Fruit fly (Drosophila melanogaster) whole organism, pupa: Measurements from ENCODE around the gene hll.

Source experiments
- CG10348 ChIP-seq: fragments of 200-800 bp; sonication (Bioruptor generic); IDR thresholded peaks from 2 replicates; pipeline ENCODE4 v1.3.6; 2022; ENCODE audit warnings: missing biosample characterization, missing genetic modification characterization
- CG12605 ChIP-seq: fragments of 200-800 bp; sonication (Bioruptor generic); IDR thresholded peaks from 2 replicates; pipeline ENCODE4 v1.3.6; 2022; ENCODE audit warnings: missing biosample characterization, missing genetic modification characterization
- CG13204 ChIP-seq: fragments of 200-800 bp; sonication (Bioruptor generic); optimal IDR thresholded peaks from 2 replicates; lab custom pipeline; 2018; ENCODE audit warnings: missing biosample characterization, mild to moderate bottlenecking, missing genetic modification characterization, moderate library complexity
- CG14655 ChIP-seq: fragments of 200-800 bp; sonication (Bioruptor generic); optimal IDR thresholded peaks from 3 replicates; lab custom pipeline; 2017; ENCODE audit warnings: mild to moderate bottlenecking, missing biosample characterization, missing genetic modification reagents, missing genetic modification characterization
- CG15710 ChIP-seq: fragments of 200-800 bp; sonication (Bioruptor generic); optimal IDR thresholded peaks from 2 replicates; lab custom pipeline; 2018; ENCODE audit warnings: missing biosample characterization, mild to moderate bottlenecking, missing genetic modification characterization, moderate library complexity
- CG17806 ChIP-seq: fragments of 200-800 bp; sonication (Bioruptor generic); optimal IDR thresholded peaks from 2 replicates; lab custom pipeline; 2018; ENCODE audit warnings: missing biosample characterization, mild to moderate bottlenecking, missing genetic modification characterization, moderate library complexity
- CG32121 ChIP-seq: fragments of 200-800 bp; sonication (Bioruptor generic); IDR thresholded peaks from 2 replicates; pipeline ENCODE4 v1.3.6; 2022; ENCODE audit warnings: missing biosample characterization, missing genetic modification characterization
- CG34367 ChIP-seq: fragments of 200-800 bp; sonication (Bioruptor generic); optimal IDR thresholded peaks from 2 replicates; lab custom pipeline; 2018; ENCODE audit warnings: missing biosample characterization, mild to moderate bottlenecking, missing genetic modification characterization
- CG4496 ChIP-seq: fragments of 200-800 bp; sonication (Bioruptor generic); IDR thresholded peaks from 3 replicates; pipeline ENCODE4 v1.3.6; 2022; ENCODE audit warnings: missing biosample characterization, missing genetic modification characterization
- CG8159 ChIP-seq: fragments of 200-800 bp; sonication (Bioruptor generic); optimal IDR thresholded peaks from 3 replicates; lab custom pipeline; 2018; ENCODE audit warnings: missing biosample characterization, mild to moderate bottlenecking, missing genetic modification characterization, moderate library complexity
- CG8301 ChIP-seq: fragments of 200-800 bp; sonication (Bioruptor generic); optimal IDR thresholded peaks from 2 replicates; lab custom pipeline; 2018; ENCODE audit warnings: missing biosample characterization, mild to moderate bottlenecking, missing genetic modification characterization
- CG9948 ChIP-seq: fragments of 200-800 bp; sonication (Bioruptor generic); optimal IDR thresholded peaks from 2 replicates; lab custom pipeline; 2018; ENCODE audit warnings: missing biosample characterization, mild to moderate bottlenecking, missing genetic modification characterization, moderate library complexity
- D1 ChIP-seq: fragments of 200-800 bp; sonication (Bioruptor generic); optimal IDR thresholded peaks from 2 replicates; lab custom pipeline; 2018; ENCODE audit warnings: missing biosample characterization, mild to moderate bottlenecking, missing genetic modification characterization, moderate library complexity
- EcR ChIP-seq: fragments of 200-800 bp; sonication (Bioruptor generic); optimal IDR thresholded peaks from 3 replicates; lab custom pipeline; 2019; ENCODE audit warnings: missing biosample characterization, missing genetic modification characterization, mild to moderate bottlenecking, moderate library complexity, missing genetic modification reagents
- Ets98B ChIP-seq: fragments of 200-800 bp; sonication (Bioruptor generic); IDR thresholded peaks from 2 replicates; pipeline ENCODE4 v1.3.6; 2022; ENCODE audit warnings: missing biosample characterization, missing genetic modification characterization
- Pif1A ChIP-seq: fragments of 200-800 bp; sonication (Bioruptor generic); optimal IDR thresholded peaks from 3 replicates; lab custom pipeline; 2016; ENCODE audit warnings: missing biosample characterization, missing genetic modification characterization
- Pif1B ChIP-seq: fragments of 200-800 bp; sonication (Bioruptor generic); optimal IDR thresholded peaks from 3 replicates; lab custom pipeline; 2016; ENCODE audit warnings: missing biosample characterization, missing genetic modification characterization
- Snoo ChIP-seq: fragments of 200-800 bp; sonication (Bioruptor generic); optimal IDR thresholded peaks from 3 replicates; lab custom pipeline; 2017; ENCODE audit warnings: missing biosample characterization, mild to moderate bottlenecking, missing genetic modification characterization, inconsistent platforms
- fd96Ca ChIP-seq: fragments of 200-800 bp; sonication (Bioruptor generic); IDR thresholded peaks from 3 replicates; pipeline ENCODE4 v1.3.6; 2022; ENCODE audit warnings: missing biosample characterization, missing genetic modification characterization
- gl ChIP-seq: fragments of 200-800 bp; sonication (Bioruptor generic); optimal IDR thresholded peaks from 2 replicates; lab custom pipeline; 2018; ENCODE audit warnings: missing biosample characterization, mild to moderate bottlenecking, missing genetic modification characterization
- rn ChIP-seq: fragments of 200-800 bp; sonication (Bioruptor generic); IDR thresholded peaks from 2 replicates; pipeline ENCODE4 v1.3.6; 2022; ENCODE audit warnings: missing biosample characterization, missing genetic modification characterization

The hll gene

DNA sequence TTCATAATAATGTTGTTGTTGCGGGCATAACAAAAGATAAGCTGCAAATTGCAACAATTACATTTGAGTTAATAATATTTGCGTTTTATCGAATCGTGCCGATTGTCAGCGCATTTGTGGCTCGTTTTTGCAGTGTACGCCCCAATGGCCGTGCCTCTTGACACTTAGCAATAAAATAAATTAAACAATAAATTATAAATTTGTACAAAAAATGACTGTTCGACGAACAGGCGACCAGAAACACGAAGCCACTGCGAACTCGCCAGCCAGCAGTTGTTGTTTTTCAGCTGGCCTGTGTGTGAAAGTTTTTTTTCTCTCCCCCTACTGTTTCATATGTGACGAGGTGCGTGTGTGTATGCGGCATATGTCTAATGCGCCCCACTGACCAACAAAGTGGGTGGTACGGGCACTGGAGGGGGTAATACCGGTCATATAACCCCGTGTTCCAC is 1.3 kb upstream of the hll start:
- TF ChIP-seq CG32121 (peak; percentile 40; the same call in 1 of the 2 replicates), CG4496 (peak; percentile 25; the same call in 2 of the 3 replicates), Pif1B (GFP tag; lab: Kevin White, UChicago) (peak; percentile 19), Ets98B (GFP tag; lab: Robert Waterston, UW) (peak; percentile 40), CG12605 (GFP tag; lab: Robert Waterston, UW) (no peak), fd96Ca (peak; percentile 66), CG15710 (no peak), D1 (tag; lab: Kevin White, UChicago) (no peak)

DNA sequence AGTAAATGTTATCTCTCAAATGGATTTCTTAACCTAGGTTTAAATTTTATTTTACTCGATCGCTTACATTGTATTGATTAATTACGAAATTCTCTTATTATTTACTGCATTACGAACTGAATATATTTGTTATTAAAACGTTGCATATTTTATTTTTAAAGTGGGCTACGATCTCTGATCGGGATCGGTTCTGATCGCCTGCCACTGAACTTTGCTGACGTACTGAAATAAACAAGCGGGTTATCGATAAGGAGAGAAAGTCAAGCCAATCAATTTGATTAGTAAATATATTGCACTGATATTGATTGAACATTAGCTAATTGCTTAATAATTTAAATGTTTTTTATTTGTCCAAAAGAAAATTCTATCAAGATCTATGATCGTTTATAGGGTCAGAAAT is 2.4 kb downstream of the hll start:
- TF ChIP-seq Snoo (no peak), EcR (GFP tag; lab: Kevin White, UChicago) (no peak), CG12605 (GFP tag; lab: Robert Waterston, UW) (no peak), CG4496 (no peak), CG17806 (tag; lab: Kevin White, UChicago) (no peak), CG15710 (no peak), CG9948 (tag; lab: Kevin White, UChicago) (no peak), CG8301 (tag; lab: Kevin White, UChicago) (no peak), CG34367 (tag; lab: Kevin White, UChicago) (no peak), CG32121 (no peak), CG10348 (GFP tag; lab: Robert Waterston, UW) (no peak), Pif1B (GFP tag; lab: Kevin White, UChicago) (no peak), CG13204 (GFP tag; lab: Kevin White, UChicago) (no peak), D1 (tag; lab: Kevin White, UChicago) (no peak), gl (tag; lab: Kevin White, UChicago) (no peak), Pif1A (GFP tag; lab: Kevin White, UChicago) (no peak), rn (GFP tag; lab: Robert Waterston, UW) (no peak)

DNA sequence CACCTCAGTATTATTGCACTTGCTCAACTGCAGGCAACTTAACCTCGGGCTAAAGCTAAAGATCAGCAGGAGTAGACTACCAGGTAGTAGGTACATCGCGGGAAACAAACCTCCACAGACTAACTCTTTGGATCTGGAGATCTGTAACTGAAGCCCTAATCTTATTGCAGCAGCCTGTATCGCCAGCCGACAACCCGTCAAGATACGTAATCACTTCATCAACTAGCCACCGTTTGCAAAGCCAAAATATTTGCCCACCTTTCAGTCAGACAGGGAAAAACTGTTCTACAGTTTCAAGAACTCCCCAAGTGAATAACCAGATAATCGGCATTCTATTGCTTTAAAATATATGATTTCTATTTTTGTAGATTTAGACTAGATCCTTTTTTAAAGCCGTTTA is 4.6 kb downstream of the hll start, which contains the start of gene CG18095:
TSS of gene CG18095 (minus strand) at position 101 of the 400 bp plus-strand sequence.
- TF ChIP-seq Ets98B (GFP tag; lab: Robert Waterston, UW) (no peak), CG4496 (no peak), Snoo (no peak), CG12605 (GFP tag; lab: Robert Waterston, UW) (no peak), CG8159 (tag; lab: Kevin White, UChicago) (no peak), CG17806 (tag; lab: Kevin White, UChicago) (no peak), gl (tag; lab: Kevin White, UChicago) (no peak), CG15710 (no peak), CG14655 (GFP tag; lab: Kevin White, UChicago) (no peak), Pif1B (GFP tag; lab: Kevin White, UChicago) (no peak), rn (GFP tag; lab: Robert Waterston, UW) (no peak), Pif1A (GFP tag; lab: Kevin White, UChicago) (no peak), CG13204 (GFP tag; lab: Kevin White, UChicago) (no peak), fd96Ca (no peak), CG34367 (tag; lab: Kevin White, UChicago) (no peak), CG32121 (no peak), CG8301 (tag; lab: Kevin White, UChicago) (no peak), D1 (tag; lab: Kevin White, UChicago) (no peak)

DNA sequence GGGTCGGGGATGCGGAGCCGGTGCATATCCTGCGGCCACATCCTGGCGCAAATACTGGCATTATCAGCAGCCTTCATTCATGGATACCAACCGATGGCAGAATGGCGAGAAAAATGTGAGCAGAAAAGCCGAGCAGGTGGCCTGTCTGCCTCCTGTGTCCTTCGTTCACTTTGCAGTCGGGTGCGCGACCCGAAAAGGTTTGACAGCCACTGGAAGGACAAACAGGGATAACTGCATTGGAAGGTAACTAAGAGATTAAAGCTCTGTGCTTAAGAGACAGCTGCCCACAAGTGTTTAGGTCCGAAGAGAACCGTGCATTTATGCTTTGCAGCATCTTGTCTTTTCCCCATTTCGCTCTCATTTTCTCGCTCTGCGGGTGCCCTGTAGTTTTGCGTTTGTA is 11.9 kb downstream of the hll start:
- TF ChIP-seq Pif1A (GFP tag; lab: Kevin White, UChicago) = no peak
- TF ChIP-seq CG4496 = no peak
- TF ChIP-seq rn (GFP tag; lab: Robert Waterston, UW) = no peak
- no peak for TF ChIP-seq CG12605 (GFP tag; lab: Robert Waterston, UW)
- TF ChIP-seq CG8301 (tag; lab: Kevin White, UChicago) = no peak
- no peak for TF ChIP-seq CG10348 (GFP tag; lab: Robert Waterston, UW)
- TF ChIP-seq CG17806 (tag; lab: Kevin White, UChicago) = no peak
- TF ChIP-seq Ets98B (GFP tag; lab: Robert Waterston, UW) = no peak
- TF ChIP-seq CG32121 = no peak
- TF ChIP-seq CG34367 (tag; lab: Kevin White, UChicago) = no peak
- TF ChIP-seq gl (tag; lab: Kevin White, UChicago) = no peak
- no peak for TF ChIP-seq D1 (tag; lab: Kevin White, UChicago)
- TF ChIP-seq CG13204 (GFP tag; lab: Kevin White, UChicago) = no peak
- TF ChIP-seq CG14655 (GFP tag; lab: Kevin White, UChicago) = no peak
- no peak for TF ChIP-seq Snoo
- TF ChIP-seq CG9948 (tag; lab: Kevin White, UChicago) = no peak

DNA sequence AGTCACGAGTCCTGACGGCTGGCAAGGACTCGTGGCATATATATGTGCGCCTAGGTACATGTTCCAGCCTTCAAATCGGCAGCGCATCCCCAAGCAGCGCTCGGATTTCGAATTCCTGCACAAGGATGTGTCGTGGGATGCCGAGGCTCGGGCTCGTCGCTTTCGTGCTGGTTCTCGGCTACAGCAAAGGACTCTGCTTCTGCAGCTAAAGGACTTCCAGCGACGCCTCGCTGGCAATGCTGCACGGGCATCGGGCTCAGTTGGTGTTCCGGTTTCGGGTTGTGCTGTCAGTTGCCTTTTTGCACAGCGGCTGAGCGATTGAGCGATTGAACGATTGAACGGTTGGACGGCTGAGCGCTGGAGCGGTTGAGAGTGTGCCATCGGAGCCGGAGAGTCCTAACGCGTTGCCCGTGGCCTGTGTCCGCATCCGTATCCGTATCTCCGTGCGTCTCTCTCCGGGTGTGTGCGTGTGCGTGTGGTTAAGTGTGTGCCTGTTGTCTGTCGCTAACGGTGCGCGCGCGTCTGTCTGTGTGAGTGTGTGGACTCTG is 13.2 kb downstream of the hll start, which contains the start of gene nAChRalpha5:
TSS of gene nAChRalpha5 (plus strand) at position 235 of the 548 bp plus-strand sequence.
- TF ChIP-seq CG10348 (GFP tag; lab: Robert Waterston, UW) (no peak), CG12605 (GFP tag; lab: Robert Waterston, UW) (no peak), CG32121 (no peak), EcR (GFP tag; lab: Kevin White, UChicago) (no peak), CG14655 (GFP tag; lab: Kevin White, UChicago) (no peak), D1 (tag; lab: Kevin White, UChicago) (no peak)
